Worm (Caenorhabditis elegans) whole organism, L4/young adult: ENCODE results near the gene bath-19.

Experiments used
- W03F9.2 ChIP-seq: fragments of 150-350 bp; optimal IDR thresholded peaks from 2 replicates; lab custom pipeline; 2014; ENCODE audit warnings: missing biosample characterization, missing genetic modification characterization
- him-1 ChIP-seq: sonication (generic microtip); optimal IDR thresholded peaks from 2 replicates; lab custom pipeline; 2016; ENCODE audit warnings: missing genotype, missing genetic modification reagents, missing genetic modification characterization, missing compliant biosample characterization

ce11 chrII:2051372-2051771 is 12.2 kb upstream of the bath-19 start, which contains the start of gene fbxb-35:
- no peak for TF ChIP-seq W03F9.2
- TF ChIP-seq him-1 (tag; lab: Kevin White, UChicago): no peak
